Fruit fly (Drosophila melanogaster) whole organism, embryonic: ENCODE data around the gene Vha36-3.

Experiments used
- ATbp ChIP-seq: fragments of 200-800 bp; sonication (Bioruptor generic); optimal IDR thresholded peaks from 2 replicates; lab custom pipeline; 2017; ENCODE audit warnings: missing biosample characterization, mild to moderate bottlenecking, missing genetic modification characterization, missing genetic modification reagents
- Bgb ChIP-seq: fragments of 200-800 bp; sonication (Bioruptor generic); IDR thresholded peaks from 2 replicates; pipeline ENCODE4 v1.3.6; 2022; ENCODE audit warnings: missing biosample characterization, missing genetic modification characterization; ENCODE audit not compliant: partially characterized antibody
- CG12299 ChIP-seq: fragments of 200-800 bp; sonication (Bioruptor generic); optimal IDR thresholded peaks from 2 replicates; lab custom pipeline; 2018; ENCODE audit warnings: missing biosample characterization, mild to moderate bottlenecking, missing genetic modification characterization
- CG13123 ChIP-seq: fragments of 200-800 bp; sonication (Bioruptor generic); optimal IDR thresholded peaks from 2 replicates; lab custom pipeline; 2016; ENCODE audit warnings: missing biosample characterization, missing genetic modification characterization
- CG13775 ChIP-seq: fragments of 200-800 bp; sonication (Bioruptor generic); optimal IDR thresholded peaks from 3 replicates; lab custom pipeline; 2017; ENCODE audit warnings: missing biosample characterization, mild to moderate bottlenecking, missing genetic modification characterization
- CG14667 ChIP-seq: fragments of 200-800 bp; sonication (Bioruptor generic); IDR thresholded peaks from 2 replicates; pipeline ENCODE4 v1.3.6; 2022; ENCODE audit warnings: missing biosample characterization, missing genetic modification characterization
- CG15696 ChIP-seq: fragments of 200-800 bp; sonication (Bioruptor generic); optimal IDR thresholded peaks from 2 replicates; lab custom pipeline; 2019; ENCODE audit warnings: missing biosample characterization, mild to moderate bottlenecking, missing genetic modification characterization, moderate library complexity
- CG16863 ChIP-seq: fragments of 200-800 bp; sonication (Bioruptor generic); optimal IDR thresholded peaks from 3 replicates; lab custom pipeline; 2016; ENCODE audit warnings: missing biosample characterization, missing genetic modification characterization
- CG17186 ChIP-seq: fragments of 200-800 bp; sonication (Bioruptor generic); optimal IDR thresholded peaks from 3 replicates; lab custom pipeline; 2017; ENCODE audit warnings: missing biosample characterization, missing genetic modification reagents, missing genetic modification characterization
- CG17328 ChIP-seq: fragments of 200-800 bp; sonication (Bioruptor generic); IDR thresholded peaks from 2 replicates; pipeline ENCODE4 v1.3.6; 2022; ENCODE audit warnings: missing biosample characterization, missing genetic modification characterization
- CG17802 ChIP-seq: fragments of 200-800 bp; sonication (Bioruptor generic); optimal IDR thresholded peaks from 2 replicates; lab custom pipeline; 2018; ENCODE audit warnings: missing biosample characterization, mild to moderate bottlenecking, missing genetic modification characterization, moderate library complexity
- CG18262 ChIP-seq: fragments of 200-800 bp; optimal IDR thresholded peaks from 3 replicates; lab custom pipeline; 2019; ENCODE audit warnings: missing biosample characterization, mild to moderate bottlenecking, missing genetic modification characterization, moderate library complexity
- CG2116 ChIP-seq: fragments of 200-800 bp; sonication (Bioruptor generic); optimal IDR thresholded peaks from 3 replicates; lab custom pipeline; 2018; ENCODE audit warnings: missing biosample characterization, mild to moderate bottlenecking, missing genetic modification characterization
- CG2120 ChIP-seq: fragments of 200-800 bp; sonication (Bioruptor generic); optimal IDR thresholded peaks from 3 replicates; lab custom pipeline; 2016; ENCODE audit warnings: missing biosample characterization, missing genetic modification characterization
- CG30431 ChIP-seq: fragments of 200-800 bp; sonication (Bioruptor generic); optimal IDR thresholded peaks from 2 replicates; lab custom pipeline; 2017; ENCODE audit warnings: missing biosample characterization, missing genetic modification characterization
- CG3407 ChIP-seq: fragments of 200-800 bp; sonication (Bioruptor generic); optimal IDR thresholded peaks from 2 replicates; lab custom pipeline; 2018; ENCODE audit warnings: missing biosample characterization, mild to moderate bottlenecking, missing genetic modification characterization
- CG43689 ChIP-seq: fragments of 200-800 bp; sonication (Bioruptor generic); IDR thresholded peaks from 2 replicates; pipeline ENCODE4 v1.3.6; 2022; ENCODE audit warnings: missing biosample characterization, missing genetic modification characterization
- CG7556 ChIP-seq: fragments of 200-800 bp; sonication (Bioruptor generic); optimal IDR thresholded peaks from 2 replicates; lab custom pipeline; 2017; ENCODE audit warnings: missing biosample characterization, mild to moderate bottlenecking, missing genetic modification characterization
- CG7786 ChIP-seq: fragments of 200-800 bp; sonication (Bioruptor generic); optimal IDR thresholded peaks from 2 replicates; lab custom pipeline; 2016; ENCODE audit warnings: missing biosample characterization, missing genetic modification characterization
- CG9727 ChIP-seq: fragments of 200-800 bp; sonication (Bioruptor generic); optimal IDR thresholded peaks from 3 replicates; lab custom pipeline; 2017; ENCODE audit warnings: missing biosample characterization, mild to moderate bottlenecking, missing genetic modification characterization
- D19A ChIP-seq: fragments of 200-800 bp; optimal IDR thresholded peaks from 3 replicates; lab custom pipeline; 2019; ENCODE audit warnings: missing biosample characterization, mild to moderate bottlenecking, missing genetic modification characterization, moderate library complexity
- Gsc ChIP-seq: fragments of 200-800 bp; sonication (Bioruptor generic); IDR thresholded peaks from 2 replicates; pipeline ENCODE4 v1.3.6; 2022; ENCODE audit warnings: missing biosample characterization, missing genetic modification characterization
- H2.0 ChIP-seq: fragments of 200-800 bp; sonication (Bioruptor generic); IDR thresholded peaks from 2 replicates; pipeline ENCODE4 v1.3.6; 2022; ENCODE audit warnings: missing biosample characterization, missing genetic modification characterization
- HLH54F ChIP-seq: fragments of 200-800 bp; sonication (Bioruptor generic); optimal IDR thresholded peaks from 3 replicates; lab custom pipeline; 2016; ENCODE audit warnings: missing biosample characterization, missing genetic modification characterization
- Hand ChIP-seq: fragments of 200-800 bp; sonication (Bioruptor generic); optimal IDR thresholded peaks from 2 replicates; lab custom pipeline; 2017; ENCODE audit warnings: mild to moderate bottlenecking, missing biosample characterization, missing genetic modification reagents, missing genetic modification characterization
- HmgZ ChIP-seq: fragments of 200-800 bp; sonication (Bioruptor generic); optimal IDR thresholded peaks from 2 replicates; lab custom pipeline; 2018; ENCODE audit warnings: missing biosample characterization, mild to moderate bottlenecking, missing genetic modification characterization
- Jarid2 ChIP-seq: fragments of 200-800 bp; sonication (Bioruptor generic); optimal IDR thresholded peaks from 3 replicates; lab custom pipeline; 2017; ENCODE audit warnings: mild to moderate bottlenecking, missing biosample characterization, missing genetic modification reagents, missing genetic modification characterization
- Nf-YC ChIP-seq: fragments of 200-800 bp; optimal IDR thresholded peaks from 3 replicates; lab custom pipeline; 2019; ENCODE audit warnings: missing biosample characterization, mild to moderate bottlenecking, missing genetic modification characterization, moderate library complexity
- Ptx1 ChIP-seq: fragments of 200-800 bp; sonication (Bioruptor generic); IDR thresholded peaks from 2 replicates; pipeline ENCODE4 v1.3.6; 2022; ENCODE audit warnings: missing biosample characterization, missing genetic modification characterization
- Rfx ChIP-seq: fragments of 200-800 bp; sonication (Bioruptor generic); IDR thresholded peaks from 2 replicates; pipeline ENCODE4 v1.3.6; 2022; ENCODE audit warnings: missing biosample characterization, missing genetic modification characterization
- YL-1 ChIP-seq: fragments of 200-800 bp; sonication (Bioruptor generic); optimal IDR thresholded peaks from 3 replicates; lab custom pipeline; 2017; ENCODE audit warnings: missing biosample characterization, mild to moderate bottlenecking, missing genetic modification characterization
- btn ChIP-seq: fragments of 200-800 bp; sonication (Bioruptor generic); optimal IDR thresholded peaks from 2 replicates; lab custom pipeline; 2016; ENCODE audit warnings: missing biosample characterization, missing genetic modification characterization
- danr ChIP-seq: fragments of 200-800 bp; sonication (Bioruptor generic); IDR thresholded peaks from 2 replicates; pipeline ENCODE4 v1.3.6; 2022; ENCODE audit warnings: missing biosample characterization, missing genetic modification characterization
- esg ChIP-seq: fragments of 200-800 bp; sonication (Bioruptor generic); conservative IDR thresholded peaks from 2 replicates; pipeline ENCODE4 v1.3.6; 2022; ENCODE audit warnings: missing biosample characterization, missing genetic modification characterization
- gfzf ChIP-seq: fragments of 200-800 bp; sonication (Bioruptor generic); optimal IDR thresholded peaks from 2 replicates; lab custom pipeline; 2016; ENCODE audit warnings: missing biosample characterization, mild to moderate bottlenecking, missing genetic modification characterization, moderate library complexity
- gsb-n ChIP-seq: fragments of 200-800 bp; sonication (Bioruptor generic); optimal IDR thresholded peaks from 3 replicates; lab custom pipeline; 2018; ENCODE audit warnings: missing biosample characterization, mild to moderate bottlenecking, missing genetic modification characterization
- hkb ChIP-seq, 2 experiments: fragments of 200-800 bp in 1 of 2; fragments of >200 bp in 1 of 2; sonication (Bioruptor generic) in 1 of 2; IDR thresholded peaks in 1 of 2; optimal IDR thresholded peaks in 1 of 2; 2 replicates each; pipeline versions ENCODE4 v1.3.6 to Lab custom; 2017 to 2022; ENCODE audit warnings: missing biosample characterization in 1 of 2, missing genetic modification characterization in 1 of 2
- jumu ChIP-seq: fragments of 200-800 bp; sonication (Bioruptor generic); optimal IDR thresholded peaks from 3 replicates; lab custom pipeline; 2016; ENCODE audit warnings: missing biosample characterization, missing genetic modification characterization
- odd ChIP-seq: fragments of 200-800 bp; sonication (Bioruptor generic); optimal IDR thresholded peaks from 2 replicates; lab custom pipeline; 2017; ENCODE audit warnings: missing biosample characterization, mild to moderate bottlenecking, missing genetic modification characterization
- pan ChIP-seq, 4 experiments: fragments of >200 bp in 3 of 4; fragments of 200-800 bp in 1 of 4; sonication (Bioruptor generic) in 1 of 4; optimal IDR thresholded peaks in 3 of 4; IDR thresholded peaks in 1 of 4; 2 replicates each; pipeline versions ENCODE4 v1.3.6 to Lab custom; 2017 to 2022; ENCODE audit warnings: missing biosample characterization in 2 of 4, missing genetic modification characterization in 2 of 4, mixed read lengths in 1 of 4
- pho ChIP-seq: fragments of 200-800 bp; sonication (Bioruptor generic); optimal IDR thresholded peaks from 2 replicates; lab custom pipeline; 2016; ENCODE audit warnings: missing biosample characterization, missing genetic modification characterization
- slbo ChIP-seq: fragments of 200-800 bp; sonication (Bioruptor generic); IDR thresholded peaks from 2 replicates; pipeline ENCODE4 v1.3.6; 2022; ENCODE audit warnings: missing biosample characterization, missing genetic modification characterization
- slou ChIP-seq: fragments of 200-800 bp; sonication (Bioruptor generic); optimal IDR thresholded peaks from 3 replicates; lab custom pipeline; 2016; ENCODE audit warnings: missing biosample characterization, missing genetic modification characterization
- sqz ChIP-seq: fragments of 200-800 bp; sonication (Bioruptor generic); optimal IDR thresholded peaks from 3 replicates; lab custom pipeline; 2018; ENCODE audit warnings: missing biosample characterization, mild to moderate bottlenecking, missing genetic modification characterization
- twi ChIP-seq: fragments of 200-800 bp; optimal IDR thresholded peaks from 2 replicates; lab custom pipeline; 2019; ENCODE audit warnings: missing biosample characterization, mild to moderate bottlenecking, missing genetic modification characterization, moderate library complexity
- unc-4 ChIP-seq: fragments of 200-800 bp; sonication (Bioruptor generic); IDR thresholded peaks from 2 replicates; pipeline ENCODE4 v1.3.6; 2022; ENCODE audit warnings: missing biosample characterization, missing genetic modification characterization; ENCODE audit not compliant: partially characterized antibody

Vha36-3 gene

DNA sequence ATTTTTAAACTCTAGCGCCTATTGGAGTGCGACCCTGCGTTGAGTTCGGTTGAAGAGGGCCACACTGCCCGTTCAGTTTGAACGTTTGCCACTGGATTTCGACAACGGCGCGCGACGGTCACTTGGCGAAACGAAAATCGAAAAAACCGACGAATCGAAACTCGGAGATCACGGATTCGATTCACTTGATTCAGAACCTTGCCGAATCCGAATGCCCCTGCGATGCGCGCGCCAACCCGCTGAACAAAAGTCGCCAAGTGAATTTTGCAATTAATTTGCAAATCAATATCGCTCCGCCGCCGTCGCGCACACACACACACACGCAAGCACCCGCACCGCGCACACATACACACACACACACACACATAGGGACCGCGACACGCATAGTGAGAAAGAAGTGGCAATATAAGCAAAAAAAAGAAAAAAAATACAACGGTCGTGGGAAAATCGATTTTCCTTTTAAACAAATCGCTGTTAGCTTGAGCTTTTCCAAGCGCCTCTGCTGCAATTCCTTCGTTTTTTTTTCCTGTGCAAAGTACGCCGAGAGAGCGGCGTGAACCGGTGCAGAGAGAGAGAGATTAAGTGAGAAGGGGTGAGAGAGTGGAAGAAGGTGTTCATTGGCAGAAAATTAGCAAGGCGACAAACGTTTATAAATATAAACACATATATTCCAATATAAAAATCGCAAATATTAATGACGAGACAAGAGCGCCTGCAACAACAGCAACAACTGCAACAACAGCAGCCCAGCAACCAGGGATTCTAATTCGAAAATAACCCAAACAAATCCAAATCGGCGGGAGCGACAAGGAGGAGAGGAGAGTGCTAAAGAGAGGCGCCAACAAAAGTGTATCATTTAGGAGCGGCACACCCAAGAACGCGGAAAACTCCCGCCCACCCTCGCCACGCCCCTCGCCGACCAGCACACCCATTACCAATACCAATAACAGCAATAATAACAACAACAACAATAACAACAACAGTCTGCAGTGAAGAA is 8.4 kb upstream of the Vha36-3 start, which contains the start of gene egh (continued):
- no peak for TF ChIP-seq odd (GFP tag; lab: Kevin White, UChicago)
- TF ChIP-seq pan (optimal IDR thresholded peaks at IDR 0.05; lab: Kevin White, UChicago), result no peak
- TF ChIP-seq pan (GFP tag; optimal IDR thresholded peaks at IDR 0.05 in 1 of 2, IDR thresholded peaks at IDR 0.05 in 1 of 2), result peak in 1 of 2 experiments; percentile 56
- TF ChIP-seq CG16863 (GFP tag; lab: Kevin White, UChicago), result no peak
- TF ChIP-seq gsb-n, result peak; percentile 16
- TF ChIP-seq CG9727 (GFP tag; lab: Kevin White, UChicago), result peak; percentile 40
- peak; percentile 65 for TF ChIP-seq CG17186 (GFP tag; lab: Kevin White, UChicago)
- TF ChIP-seq Gsc, result no peak
- TF ChIP-seq CG7556 (GFP tag; lab: Kevin White, UChicago), result no peak
- TF ChIP-seq CG18262 (tag; lab: Kevin White, UChicago), result no peak
- TF ChIP-seq btn, result no peak
- peak; percentile 54 for TF ChIP-seq CG17328
- TF ChIP-seq pho, result peak; percentile 34
- peak; percentile 60 for TF ChIP-seq Ptx1 (GFP tag; lab: Robert Waterston, UW)
- TF ChIP-seq esg (GFP tag; lab: Robert Waterston, UW), result peak; percentile 35; the same call in 1 of the 2 replicates
- peak; percentile 34 for TF ChIP-seq jumu (GFP tag; lab: Kevin White, UChicago)
- TF ChIP-seq Bgb, result peak; percentile 24; the same call in 1 of the 2 replicates
- peak; percentile 99 for TF ChIP-seq CG2116 (GFP tag; lab: Kevin White, UChicago)
- 0 out of 2 replicates have a peak, but pooled peaks have one; percentile 31 for TF ChIP-seq CG14667
- TF ChIP-seq Hand (GFP tag; lab: Kevin White, UChicago), result peak; percentile 1
- peak; percentile 20; the same call in 1 of the 2 replicates for TF ChIP-seq unc-4
- 0 out of 2 replicates have a peak, but pooled peaks have one; percentile 12 for TF ChIP-seq H2.0 (GFP tag; lab: Robert Waterston, UW)
- peak; percentile 64 for TF ChIP-seq Nf-YC (tag; lab: Kevin White, UChicago)
- TF ChIP-seq Jarid2 (GFP tag; lab: Kevin White, UChicago), result peak; percentile 28
- no peak for TF ChIP-seq danr (GFP tag; lab: Robert Waterston, UW)
- TF ChIP-seq CG3407 (GFP tag; lab: Kevin White, UChicago), result no peak
- TF ChIP-seq CG17802, result peak; percentile 6
- no peak for TF ChIP-seq hkb (optimal IDR thresholded peaks at IDR 0.05; lab: Kevin White, UChicago)
- TF ChIP-seq hkb (GFP tag; IDR thresholded peaks at IDR 0.05; lab: Robert Waterston, UW), result peak; percentile 53; the same call in 1 of the 2 replicates
- peak; percentile 95 for TF ChIP-seq gfzf
- peak; percentile 41 for TF ChIP-seq HmgZ (tag; lab: Kevin White, UChicago)
- TF ChIP-seq slbo (GFP tag; lab: Robert Waterston, UW), result peak; percentile 58
- TF ChIP-seq CG7786 (GFP tag; lab: Kevin White, UChicago), result peak; percentile 24
- TF ChIP-seq CG2120 (GFP tag; lab: Kevin White, UChicago), result peak; percentile 36
- peak; percentile 32 for TF ChIP-seq D19A (tag; lab: Kevin White, UChicago)
- peak; percentile 24 for TF ChIP-seq HLH54F (GFP tag; lab: Kevin White, UChicago)
- TF ChIP-seq ATbp (GFP tag; lab: Kevin White, UChicago), result no peak
- TF ChIP-seq YL-1 (GFP tag; lab: Kevin White, UChicago), result peak; percentile 53
- TF ChIP-seq CG15696 (tag; lab: Kevin White, UChicago), result no peak
- TF ChIP-seq CG43689 (GFP tag; lab: Robert Waterston, UW), result no peak
- TF ChIP-seq Rfx (GFP tag; lab: Robert Waterston, UW), result peak; percentile 23; the same call in 1 of the 2 replicates
- peak; percentile 51 for TF ChIP-seq CG13775 (GFP tag; lab: Kevin White, UChicago)
- TF ChIP-seq sqz (GFP tag; lab: Kevin White, UChicago), result peak; percentile 74
- peak; percentile 39 for TF ChIP-seq CG12299 (tag; lab: Kevin White, UChicago)
- no peak for TF ChIP-seq CG13123 (GFP tag; lab: Kevin White, UChicago)
- no peak for TF ChIP-seq slou (GFP tag; lab: Kevin White, UChicago)
- TF ChIP-seq CG30431 (GFP tag; lab: Kevin White, UChicago), result no peak
- no peak for TF ChIP-seq twi (tag; lab: Kevin White, UChicago)
